Fruit fly (Drosophila melanogaster) whole organism, prepupa: Measurements from ENCODE around the gene CG9932.
A peak's percentile ranks its signal among the peaks of the same experiment; 100 is the strongest.

Experiments used
- CG11762 ChIP-seq: fragments of 200-800 bp; sonication (Bioruptor generic); optimal IDR thresholded peaks from 3 replicates; lab custom pipeline; 2016; ENCODE audit warnings: missing biosample characterization, missing genetic modification characterization; ENCODE audit not compliant: insufficient read depth
- CG6276 ChIP-seq: fragments of 200-800 bp; sonication (Bioruptor generic); optimal IDR thresholded peaks from 2 replicates; lab custom pipeline; 2017; ENCODE audit warnings: missing biosample characterization, mild to moderate bottlenecking, missing genetic modification characterization
- CG9139 ChIP-seq: fragments of 200-800 bp; sonication (Bioruptor generic); optimal IDR thresholded peaks from 3 replicates; lab custom pipeline; 2017; ENCODE audit warnings: missing biosample characterization, mild to moderate bottlenecking, missing genetic modification characterization
- Eip93F ChIP-seq: fragments of 200-800 bp; sonication (Bioruptor generic); optimal IDR thresholded peaks from 2 replicates; lab custom pipeline; 2016; ENCODE audit warnings: missing biosample characterization, mild to moderate bottlenecking, missing genetic modification characterization
- Hr38 ChIP-seq: sonication (Bioruptor generic); optimal IDR thresholded peaks from 2 replicates; lab custom pipeline; 2016; ENCODE audit warnings: missing biosample characterization, missing genetic modification characterization
- Lpt ChIP-seq: fragments of 200-800 bp; sonication (Bioruptor generic); optimal IDR thresholded peaks from 3 replicates; lab custom pipeline; 2016; ENCODE audit warnings: missing biosample characterization, missing genetic modification characterization
- Smox ChIP-seq: fragments of 200-800 bp; sonication (Bioruptor generic); optimal IDR thresholded peaks from 3 replicates; lab custom pipeline; 2016; ENCODE audit warnings: missing biosample characterization, missing genetic modification characterization

DNA sequence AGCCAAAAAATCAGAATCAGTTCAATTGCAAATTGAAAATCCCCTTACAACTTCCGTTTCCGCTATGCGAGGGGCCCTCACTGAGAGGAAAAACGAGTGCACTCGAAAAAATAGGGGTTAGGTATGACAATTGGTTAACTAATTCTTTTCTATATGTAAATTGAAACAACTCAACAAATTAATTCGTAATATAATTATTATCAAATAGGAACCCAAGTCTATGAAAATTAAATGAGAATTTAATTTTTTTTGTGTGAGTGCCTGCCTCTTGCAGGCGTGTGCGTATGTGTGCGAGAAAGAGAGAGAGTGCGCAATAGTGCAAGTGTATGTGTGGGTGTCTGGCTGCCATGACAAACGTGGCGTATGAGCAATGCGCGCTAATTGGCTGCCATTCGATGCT is 77.8 kb downstream of the CG9932 start:
- TF ChIP-seq Eip93F (GFP tag; lab: Kevin White, UChicago) (no peak), CG6276 (GFP tag; lab: Kevin White, UChicago) (no peak), Hr38 (GFP tag; lab: Kevin White, UChicago) (no peak), CG9139 (no peak), CG11762 (GFP tag; lab: Kevin White, UChicago) (no peak), Lpt (GFP tag; lab: Kevin White, UChicago) (no peak), Smox (GFP tag; lab: Kevin White, UChicago) (peak; percentile 14)
